Worm (Caenorhabditis elegans) whole organism, young adult: ENCODE data around the gene Y79H2A.12.

Experiments
- B0019.2 ChIP-seq: fragments of 200-800 bp; sonication (Bioruptor generic); conservative IDR thresholded peaks from 2 replicates; pipeline ENCODE4 v1.3.6; 2022; ENCODE audit warnings: missing genetic modification reagents, missing genetic modification characterization, missing compliant biosample characterization
- C06A6.2 ChIP-seq: fragments of 200-800 bp; sonication (Bioruptor generic); conservative IDR thresholded peaks from 2 replicates; pipeline ENCODE4 v1.3.6; 2022; ENCODE audit warnings: missing genetic modification characterization, missing compliant biosample characterization
- C17E4.6 ChIP-seq: fragments of 200-800 bp; sonication (Bioruptor generic); IDR thresholded peaks from 2 replicates; pipeline ENCODE4 v1.3.6; 2022; ENCODE audit warnings: missing genetic modification reagents, missing genetic modification characterization, missing compliant biosample characterization
- D2030.7 ChIP-seq: fragments of 200-800 bp; sonication (Bioruptor generic); IDR thresholded peaks from 2 replicates; pipeline ENCODE4 v1.3.6; 2022; ENCODE audit warnings: missing genetic modification reagents, missing genetic modification characterization, missing compliant biosample characterization
- F10E7.11 ChIP-seq: sonication (generic microtip); optimal IDR thresholded peaks from 2 replicates; lab custom pipeline; 2017; ENCODE audit warnings: mild to moderate bottlenecking, missing genetic modification characterization, moderate library complexity, missing compliant biosample characterization
- F22D6.2 ChIP-seq: sonication (generic microtip); optimal IDR thresholded peaks from 2 replicates; lab custom pipeline; 2016; ENCODE audit warnings: mild to moderate bottlenecking, missing genetic modification characterization, missing compliant biosample characterization
- F23B12.7 ChIP-seq: sonication (generic microtip); optimal IDR thresholded peaks from 2 replicates; lab custom pipeline; 2017; ENCODE audit warnings: missing genetic modification characterization, mild to moderate bottlenecking, missing compliant biosample characterization, antibody characterized with exemption, moderate library complexity; ENCODE audit not compliant: insufficient read depth
- Y95B8A.8 ChIP-seq: fragments of 200-800 bp; sonication (Bioruptor generic); IDR thresholded peaks from 2 replicates; pipeline ENCODE4 v1.3.6; 2022; ENCODE audit warnings: missing genetic modification reagents, missing genetic modification characterization, missing compliant biosample characterization
- aptf-2 ChIP-seq: fragments of 200-800 bp; sonication (Bioruptor generic); conservative IDR thresholded peaks from 2 replicates; pipeline ENCODE4 v1.3.6; 2022; ENCODE audit warnings: missing genetic modification reagents, missing genetic modification characterization, missing compliant biosample characterization
- aptf-3 ChIP-seq: fragments of 200-800 bp; sonication (Bioruptor generic); IDR thresholded peaks from 2 replicates; pipeline ENCODE4 v1.3.6; 2022; ENCODE audit warnings: missing genetic modification characterization, missing compliant biosample characterization
- attf-5 ChIP-seq: fragments of 200-800 bp; sonication (Bioruptor generic); optimal IDR thresholded peaks from 2 replicates; lab custom pipeline; 2018; ENCODE audit warnings: mild to moderate bottlenecking, missing genetic modification characterization, missing compliant biosample characterization
- attf-6 ChIP-seq: fragments of 200-800 bp; sonication (Bioruptor generic); IDR thresholded peaks from 2 replicates; pipeline ENCODE4 v1.3.6; 2022; ENCODE audit warnings: missing genetic modification reagents, missing genetic modification characterization, missing compliant biosample characterization
- cebp-1 ChIP-seq, 2 experiments: fragments of 200-800 bp in 1 of 2; sonication (Bioruptor generic) in 1 of 2; sonication (generic microtip) in 1 of 2; IDR thresholded peaks in 1 of 2; optimal IDR thresholded peaks in 1 of 2; 2 replicates each; pipeline versions ENCODE4 v1.3.6 to Lab custom; 2017 to 2022; ENCODE audit warnings: missing compliant biosample characterization in 2 of 2, missing genetic modification characterization in 2 of 2, mild to moderate bottlenecking in 1 of 2, missing genetic modification reagents in 1 of 2, moderate library complexity in 1 of 2
- ceh-91 ChIP-seq: fragments of 200-800 bp; sonication (Bioruptor generic); IDR thresholded peaks from 2 replicates; pipeline ENCODE4 v1.3.6; 2022; ENCODE audit warnings: missing genetic modification reagents, missing genetic modification characterization, missing compliant biosample characterization
- fkh-3 ChIP-seq: sonication (generic microtip); optimal IDR thresholded peaks from 2 replicates; lab custom pipeline; 2016; ENCODE audit warnings: mild to moderate bottlenecking, missing genetic modification characterization, missing compliant biosample characterization
- gei-17 ChIP-seq: fragments of 200-800 bp; sonication (Bioruptor generic); optimal IDR thresholded peaks from 2 replicates; lab custom pipeline; 2018; ENCODE audit warnings: mild to moderate bottlenecking, missing genetic modification characterization, missing compliant biosample characterization
- him-1 ChIP-seq: sonication (generic microtip); optimal IDR thresholded peaks from 2 replicates; lab custom pipeline; 2016; ENCODE audit warnings: missing genotype, missing genetic modification reagents, missing genetic modification characterization, missing compliant biosample characterization
- hsf-1 ChIP-seq: fragments of 200-800 bp; sonication (Bioruptor generic); IDR thresholded peaks from 2 replicates; pipeline ENCODE4 v1.3.6; 2022; ENCODE audit warnings: missing genetic modification reagents, missing genetic modification characterization, missing compliant biosample characterization
- let-607 ChIP-seq, 2 experiments: fragments of 200-800 bp in 1 of 2; sonication (Bioruptor generic) in 1 of 2; sonication (generic microtip) in 1 of 2; optimal IDR thresholded peaks; 2 replicates each; lab custom pipeline; 2016 to 2018; ENCODE audit warnings: mild to moderate bottlenecking in 2 of 2, missing compliant biosample characterization in 2 of 2, missing genetic modification characterization in 2 of 2, moderate library complexity in 2 of 2, missing genotype in 1 of 2
- lin-40 ChIP-seq: sonication (generic microtip); optimal IDR thresholded peaks from 2 replicates; lab custom pipeline; 2016; ENCODE audit warnings: missing genetic modification characterization, mild to moderate bottlenecking, missing compliant biosample characterization, missing genotype, missing genetic modification reagents
- lin-54 ChIP-seq: fragments of 200-800 bp; sonication (Bioruptor generic); optimal IDR thresholded peaks from 2 replicates; lab custom pipeline; 2018; ENCODE audit warnings: mild to moderate bottlenecking, missing genetic modification characterization, missing compliant biosample characterization
- lsy-27 ChIP-seq: sonication (generic microtip); optimal IDR thresholded peaks from 2 replicates; lab custom pipeline; 2017; ENCODE audit warnings: missing genetic modification characterization, mild to moderate bottlenecking, missing compliant biosample characterization, antibody characterized with exemption, missing genotype, borderline replicate concordance; ENCODE audit not compliant: insufficient read depth
- madf-10 ChIP-seq: sonication (generic microtip); optimal IDR thresholded peaks from 2 replicates; lab custom pipeline; 2016; ENCODE audit warnings: mild to moderate bottlenecking, missing genetic modification characterization, missing compliant biosample characterization
- madf-3 ChIP-seq: fragments of 200-800 bp; sonication (Bioruptor generic); IDR thresholded peaks from 2 replicates; pipeline ENCODE4 v1.3.6; 2022; ENCODE audit warnings: missing genetic modification reagents, missing genetic modification characterization, missing compliant biosample characterization
- madf-6 ChIP-seq: fragments of 200-800 bp; sonication (Bioruptor generic); IDR thresholded peaks from 2 replicates; pipeline ENCODE4 v1.3.6; 2022; ENCODE audit warnings: missing genetic modification reagents, missing genetic modification characterization, missing compliant biosample characterization
- mcd-1 ChIP-seq: fragments of 200-800 bp; sonication (Bioruptor generic); IDR thresholded peaks from 2 replicates; pipeline ENCODE4 v1.3.6; 2022; ENCODE audit warnings: missing genetic modification reagents, missing genetic modification characterization, missing compliant biosample characterization
- mel-28 ChIP-seq: sonication (generic microtip); optimal IDR thresholded peaks from 2 replicates; lab custom pipeline; 2016; ENCODE audit warnings: borderline replicate concordance, mild to moderate bottlenecking, missing genetic modification characterization, missing compliant biosample characterization
- nfya-2 ChIP-seq: fragments of 200-800 bp; sonication (Bioruptor generic); IDR thresholded peaks from 2 replicates; pipeline ENCODE4 v1.3.6; 2022; ENCODE audit warnings: missing genetic modification reagents, missing genetic modification characterization, missing compliant biosample characterization
- nhr-120 ChIP-seq: fragments of 200-800 bp; sonication (Bioruptor generic); IDR thresholded peaks from 2 replicates; pipeline ENCODE4 v1.3.6; 2022; ENCODE audit warnings: missing genetic modification characterization, missing compliant biosample characterization
- nhr-80 ChIP-seq: sonication (generic microtip); optimal IDR thresholded peaks from 2 replicates; lab custom pipeline; 2016; ENCODE audit warnings: missing genetic modification characterization, missing compliant biosample characterization
- nhr-90 ChIP-seq: sonication (generic microtip); optimal IDR thresholded peaks from 2 replicates; lab custom pipeline; 2016; ENCODE audit warnings: missing genotype, mild to moderate bottlenecking, missing genetic modification characterization, missing compliant biosample characterization
- pha-4 ChIP-seq: fragments of 150-350 bp; sonication (generic microtip); optimal IDR thresholded peaks from 2 replicates; lab custom pipeline; 2014; ENCODE audit warnings: missing biosample characterization, missing genetic modification reagents, missing genetic modification characterization
- rec-8 ChIP-seq, 2 experiments: sonication (generic microtip); optimal IDR thresholded peaks; 2 replicates each; lab custom pipeline; 2016; ENCODE audit warnings: mild to moderate bottlenecking in 2 of 2, missing genetic modification characterization in 2 of 2, missing genetic modification reagents in 2 of 2, missing genotype in 2 of 2, missing biosample characterization in 1 of 2, missing compliant biosample characterization in 1 of 2, moderate library complexity in 1 of 2
- snpc-1.3 ChIP-seq: sonication (generic microtip); optimal IDR thresholded peaks from 2 replicates; lab custom pipeline; 2017; ENCODE audit warnings: missing genetic modification characterization, mild to moderate bottlenecking, missing compliant biosample characterization, antibody characterized with exemption, moderate library complexity, missing genotype, missing genetic modification reagents; ENCODE audit not compliant: insufficient read depth
- snpc-4 ChIP-seq, 5 experiments: fragments of 150-350 bp in 1 of 5; sonication (generic microtip) in 4 of 5; optimal IDR thresholded peaks; 2 replicates each; lab custom pipeline; 2014 to 2018; ENCODE audit warnings: missing genetic modification characterization in 5 of 5, missing biosample characterization in 3 of 5, antibody characterized with exemption in 2 of 5, mild to moderate bottlenecking in 2 of 5, missing compliant biosample characterization in 2 of 5, missing genotype in 2 of 5, moderate library complexity in 2 of 5, missing genetic modification reagents in 1 of 5
- tlf-1 ChIP-seq: fragments of 200-800 bp; sonication (Bioruptor generic); optimal IDR thresholded peaks from 2 replicates; lab custom pipeline; 2018; ENCODE audit warnings: mild to moderate bottlenecking, missing genetic modification characterization, missing compliant biosample characterization
- zfh-2 ChIP-seq: fragments of 200-800 bp; sonication (Bioruptor generic); conservative IDR thresholded peaks from 2 replicates; pipeline ENCODE4 v1.3.6; 2022; ENCODE audit warnings: missing genetic modification reagents, missing genetic modification characterization, missing compliant biosample characterization
- ztf-26 ChIP-seq: sonication (generic microtip); optimal IDR thresholded peaks from 2 replicates; lab custom pipeline; 2017; ENCODE audit warnings: missing genetic modification characterization, missing compliant biosample characterization

The Y79H2A.12 gene

DNA sequence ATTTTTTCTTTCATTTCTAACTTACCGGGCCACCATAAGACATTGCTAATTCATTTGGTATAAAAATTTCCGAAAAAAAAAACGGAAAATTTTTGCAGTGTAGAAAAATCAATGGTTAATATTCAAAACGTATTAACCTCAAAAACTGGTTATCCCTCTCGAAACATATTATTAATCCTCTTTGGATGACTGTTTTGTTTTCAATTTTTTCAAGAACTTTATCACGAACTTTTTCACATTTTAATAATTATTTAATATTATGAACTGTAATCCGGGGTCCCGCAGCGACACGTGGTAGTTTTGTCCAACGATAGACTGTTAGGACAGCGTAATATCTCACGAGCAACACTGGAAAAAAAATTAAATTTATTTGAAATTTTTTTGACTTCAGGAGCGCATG lies at the start of gene Y79H2A.12:
Y79H2A.12 (minus strand) TSS at position 101 of the 400 bp plus-strand sequence.
- no peak for TF ChIP-seq gei-17 (GFP tag; lab: Kevin White, UChicago)
- TF ChIP-seq tlf-1 (GFP tag; lab: Kevin White, UChicago), result no peak
- TF ChIP-seq nfya-2 (GFP tag; lab: Robert Waterston, UW), result no peak
- TF ChIP-seq madf-6 (GFP tag; lab: Robert Waterston, UW), result no peak
- no peak for TF ChIP-seq ztf-26 (tag; lab: Kevin White, UChicago)
- TF ChIP-seq lin-54, result no peak
- TF ChIP-seq C17E4.6 (GFP tag; lab: Robert Waterston, UW), result no peak
- TF ChIP-seq C06A6.2, result no peak
- no peak for TF ChIP-seq mel-28 (tag; lab: Kevin White, UChicago)

DNA sequence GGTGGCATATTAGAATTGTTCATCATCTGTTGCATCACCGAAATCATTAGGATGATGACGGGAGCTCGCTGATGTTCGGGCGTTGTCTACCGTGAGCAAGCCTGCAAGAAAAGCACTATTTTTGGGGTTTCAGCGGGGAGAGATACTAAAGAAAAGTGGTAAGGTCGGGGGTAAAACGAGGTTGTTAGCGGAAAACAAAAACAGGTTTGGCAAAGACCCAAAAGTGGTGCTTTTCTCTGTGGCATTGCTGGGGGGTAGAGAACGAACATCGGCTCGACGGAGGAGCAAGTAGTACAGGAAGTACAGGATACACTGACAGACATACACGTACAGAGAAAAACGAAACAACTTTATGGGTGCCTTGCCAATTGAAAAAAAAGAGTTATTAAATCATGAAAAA lies 48.8 kb upstream of the Y79H2A.12 start, which contains the start of gene php-3:
php-3 (minus strand) TSS at position 101 of the 400 bp plus-strand sequence.
- TF ChIP-seq snpc-1.3 (tag; lab: Kevin White, UChicago) (no peak), B0019.2 (GFP tag; lab: Robert Waterston, UW) (no peak), lsy-27 (tag; lab: Kevin White, UChicago) (no peak), aptf-3 (GFP tag; lab: Robert Waterston, UW) (no peak)
- TF ChIP-seq, all 124 proteins: peak for 0

DNA sequence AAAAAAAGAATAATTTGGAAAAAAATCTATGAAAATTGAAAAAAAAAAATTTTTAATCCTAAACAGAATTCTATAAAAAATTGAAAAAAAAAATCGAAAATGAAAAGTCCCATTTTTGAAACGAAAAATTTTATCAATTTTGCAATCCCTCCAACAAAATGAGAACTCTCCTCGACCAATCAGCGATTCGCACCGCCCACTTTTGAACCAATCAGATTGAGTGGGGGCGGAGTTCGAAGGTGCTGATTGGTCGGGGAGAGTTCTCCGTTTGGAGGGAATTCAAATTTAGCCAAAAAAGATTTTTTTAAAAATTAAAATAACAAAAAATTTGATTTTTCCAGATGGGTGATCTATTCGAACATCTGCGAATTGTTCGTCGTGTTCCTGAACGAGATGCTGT lies 39.1 kb upstream of the Y79H2A.12 start:
- no peak for TF ChIP-seq aptf-3 (GFP tag; lab: Robert Waterston, UW)
- TF ChIP-seq nhr-90 (tag; lab: Kevin White, UChicago), result no peak
- no peak for TF ChIP-seq fkh-3 (tag; lab: Kevin White, UChicago)
- no peak for TF ChIP-seq snpc-4 (GFP tag; optimal IDR thresholded peaks at IDR 0.05; lab: Kevin White, UChicago)
- TF ChIP-seq snpc-4 (tag; optimal IDR thresholded peaks at IDR 0.05; lab: Kevin White, UChicago), result no peak
- TF ChIP-seq D2030.7 (GFP tag; lab: Robert Waterston, UW), result no peak
- TF ChIP-seq madf-10, result no peak
- TF ChIP-seq ceh-91, result no peak
- TF ChIP-seq zfh-2 (GFP tag; lab: Robert Waterston, UW), result no peak
- no peak for TF ChIP-seq hsf-1 (GFP tag; lab: Robert Waterston, UW)
- no peak for TF ChIP-seq pha-4 (tag; lab: Kevin White, UChicago)
- no peak for TF ChIP-seq him-1 (tag; lab: Kevin White, UChicago)
- no peak for TF ChIP-seq Y95B8A.8
- no peak for TF ChIP-seq snpc-1.3 (tag; lab: Kevin White, UChicago)
- no peak for TF ChIP-seq aptf-2 (GFP tag; lab: Robert Waterston, UW)
- TF ChIP-seq F10E7.11, result no peak
- no peak for TF ChIP-seq nhr-120 (GFP tag; lab: Robert Waterston, UW)
- no peak for TF ChIP-seq lsy-27 (tag; lab: Kevin White, UChicago)
- no peak for TF ChIP-seq rec-8 (tag; optimal IDR thresholded peaks at IDR 0.05; lab: Kevin White, UChicago)

DNA sequence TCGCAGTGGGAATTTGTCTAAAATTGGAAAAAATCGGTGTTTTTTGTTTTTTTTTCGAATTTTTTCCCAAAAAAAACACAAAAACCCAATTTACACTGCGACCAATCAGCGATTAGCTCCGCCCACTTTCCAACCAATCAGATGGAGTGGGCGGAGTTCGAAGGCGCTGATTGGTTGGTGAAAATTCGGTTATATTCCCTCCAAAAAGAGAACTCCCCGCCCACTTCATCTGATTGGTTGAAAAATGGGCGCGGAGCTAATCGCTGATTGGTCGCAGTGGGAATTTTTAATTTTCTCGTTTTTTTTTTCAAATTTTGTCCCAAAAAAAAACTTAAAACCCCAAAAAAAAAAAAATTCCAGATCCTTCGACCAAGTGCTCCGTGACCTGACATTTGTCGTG lies 35.8 kb upstream of the Y79H2A.12 start:
- no peak for TF ChIP-seq lin-40 (tag; lab: Kevin White, UChicago)
- TF ChIP-seq ceh-91, result no peak
- TF ChIP-seq cebp-1 (GFP tag; IDR thresholded peaks at IDR 0.05; lab: Robert Waterston, UW), result no peak
- no peak for TF ChIP-seq cebp-1 (tag; optimal IDR thresholded peaks at IDR 0.05; lab: Kevin White, UChicago)
- no peak for TF ChIP-seq nhr-120 (GFP tag; lab: Robert Waterston, UW)
- no peak for TF ChIP-seq hsf-1 (GFP tag; lab: Robert Waterston, UW)
- TF ChIP-seq lsy-27 (tag; lab: Kevin White, UChicago), result no peak
- TF ChIP-seq F23B12.7, result no peak
- no peak for TF ChIP-seq F22D6.2 (tag; lab: Kevin White, UChicago)
- TF ChIP-seq snpc-1.3 (tag; lab: Kevin White, UChicago), result no peak
- no peak for TF ChIP-seq attf-5 (GFP tag; lab: Kevin White, UChicago)
- TF ChIP-seq madf-3, result no peak
- TF ChIP-seq gei-17 (GFP tag; lab: Kevin White, UChicago), result no peak
- TF ChIP-seq nhr-80 (tag; lab: Kevin White, UChicago), result no peak
- no peak for TF ChIP-seq mcd-1 (GFP tag; lab: Robert Waterston, UW)
- TF ChIP-seq attf-6 (GFP tag; lab: Robert Waterston, UW), result no peak
- TF ChIP-seq let-607 (tag; optimal IDR thresholded peaks at IDR 0.05; lab: Kevin White, UChicago), result no peak
- no peak for TF ChIP-seq ztf-26 (tag; lab: Kevin White, UChicago)
